Fruit fly (Drosophila melanogaster): ENCODE results near the gene mad2.

DNA sequence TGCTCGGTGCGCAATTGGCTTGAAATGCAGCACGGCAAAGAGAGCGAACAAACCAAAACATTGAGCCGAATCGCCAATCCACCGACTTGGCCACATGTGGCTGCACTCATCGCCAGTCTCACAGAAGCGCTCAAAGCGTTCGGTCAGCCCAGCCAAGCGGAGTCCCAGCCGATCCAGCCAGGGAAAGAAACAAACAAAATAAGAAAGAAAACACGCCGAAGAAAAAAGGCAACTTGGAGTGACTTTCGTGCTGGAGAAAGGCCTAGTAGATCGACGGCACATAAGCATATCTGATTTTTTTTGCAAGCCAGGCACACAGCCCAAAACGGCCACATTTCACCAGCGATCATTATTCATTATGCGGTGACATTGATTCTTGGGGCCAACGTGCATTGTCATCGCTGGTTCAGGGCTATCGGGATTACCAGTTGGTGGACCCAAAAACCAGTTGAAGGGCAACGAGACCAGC is 10.8 kb downstream of the mad2 start:
- TF ChIP-seq psq (optimal IDR thresholded peaks at IDR 0.05) (no peak), CG8478 (optimal IDR thresholded peaks at IDR 0.05) (no peak)
